Worm (Caenorhabditis elegans) whole organism, L4/young adult: ENCODE measurements around the gene sra-37.

Experiments used
- W03F9.2 ChIP-seq: fragments of 150-350 bp; optimal IDR thresholded peaks from 2 replicates; lab custom pipeline; 2014; ENCODE audit warnings: missing biosample characterization, missing genetic modification characterization
- dao-5 ChIP-seq: sonication (generic microtip); optimal IDR thresholded peaks from 2 replicates; lab custom pipeline; 2016; ENCODE audit warnings: missing genotype, missing genetic modification characterization, moderate library complexity, missing compliant biosample characterization
- him-1 ChIP-seq: sonication (generic microtip); optimal IDR thresholded peaks from 2 replicates; lab custom pipeline; 2016; ENCODE audit warnings: missing genotype, missing genetic modification reagents, missing genetic modification characterization, missing compliant biosample characterization

Gene sra-37

ce11 chrX:13873324-13873933 lies 19.7 kb downstream of the sra-37 start:
- TF ChIP-seq W03F9.2 (no peak), him-1 (tag; lab: Kevin White, UChicago) (no peak), dao-5 (tag; lab: Kevin White, UChicago) (no peak)

- no peak for TF ChIP-seq him-1 (tag; lab: Kevin White, UChicago)
- TF ChIP-seq W03F9.2: no peak
- TF ChIP-seq dao-5 (tag; lab: Kevin White, UChicago): no peak
These were observed 22.0 kb downstream of the sra-37 start for ce11 chrX:13871110-13871509.

- TF ChIP-seq dao-5 (tag; lab: Kevin White, UChicago): no peak
These were observed 29.0 kb downstream of the sra-37 start, which contains the start of gene M03B6.3 for ce11 chrX:13864191-13864590. Gene M03B6.3, minus strand, starts transcription at chrX:13864292.

ce11 chrX:13858693-13859092 lies 34.5 kb downstream of the sra-37 start, which contains the start of gene M03B6.4:
Gene M03B6.4, plus strand, starts transcription at chrX:13858841.
- TF ChIP-seq W03F9.2 (no peak), him-1 (tag; lab: Kevin White, UChicago) (no peak), dao-5 (tag; lab: Kevin White, UChicago) (no peak)

DNA sequence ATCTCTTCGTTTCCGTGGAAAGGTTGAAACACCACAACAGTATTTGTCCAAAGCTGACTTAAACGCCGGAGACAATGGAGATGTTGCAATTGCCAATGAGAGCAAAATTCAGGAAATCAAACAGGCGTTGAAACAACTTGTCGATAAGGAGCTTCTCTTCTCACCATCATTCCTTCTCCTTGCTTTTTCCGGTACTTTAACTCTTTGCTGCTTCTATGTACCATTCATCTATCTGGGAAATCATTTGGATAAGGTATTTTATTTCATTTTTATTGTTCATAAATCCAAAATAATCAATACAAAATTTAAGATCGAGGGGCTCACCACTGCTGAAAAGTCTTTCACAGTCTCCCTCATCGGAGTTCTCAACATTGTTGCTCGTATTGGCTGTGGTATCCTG lies 37.2 kb downstream of the sra-37 start:
- TF ChIP-seq W03F9.2 (no peak), him-1 (tag; lab: Kevin White, UChicago) (no peak), dao-5 (tag; lab: Kevin White, UChicago) (no peak)

- TF ChIP-seq dao-5 (tag; lab: Kevin White, UChicago) (no peak), him-1 (tag; lab: Kevin White, UChicago) (no peak), W03F9.2 (no peak)
These were observed 40.5 kb downstream of the sra-37 start, which contains the start of gene mct-3 for ce11 chrX:13852606-13853005. Gene mct-3, plus strand, starts transcription at chrX:13852906.

ce11 chrX:13851590-13851989 lies 41.6 kb downstream of the sra-37 start:
- no peak for TF ChIP-seq dao-5 (tag; lab: Kevin White, UChicago)
- no peak for TF ChIP-seq W03F9.2
- no peak for TF ChIP-seq him-1 (tag; lab: Kevin White, UChicago)

ce11 chrX:13850359-13850758 lies 42.8 kb downstream of the sra-37 start:
- TF ChIP-seq W03F9.2: no peak
- no peak for TF ChIP-seq him-1 (tag; lab: Kevin White, UChicago)
- no peak for TF ChIP-seq dao-5 (tag; lab: Kevin White, UChicago)

DNA sequence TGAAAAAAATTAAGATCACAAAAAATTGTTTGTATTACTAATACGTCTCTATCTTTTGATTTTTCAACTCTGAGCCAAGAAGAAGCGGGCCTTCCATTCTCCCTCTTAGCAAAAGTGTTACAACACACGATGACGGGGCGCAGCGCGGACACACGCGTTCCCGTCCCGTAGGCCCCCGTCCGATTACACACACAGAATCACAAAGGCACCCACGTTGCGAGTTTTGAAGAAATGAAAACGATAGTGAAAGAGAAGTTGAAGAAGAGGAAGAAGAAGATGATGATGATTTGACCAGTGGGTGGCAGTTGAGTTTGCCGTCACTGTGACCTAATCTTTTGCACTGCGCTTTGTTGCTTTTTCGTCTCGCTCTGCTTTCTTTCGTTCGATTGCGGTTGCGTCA lies 47.1 kb downstream of the sra-37 start:
- TF ChIP-seq him-1 (tag; lab: Kevin White, UChicago) (no peak), W03F9.2 (no peak), dao-5 (tag; lab: Kevin White, UChicago) (no peak)

DNA sequence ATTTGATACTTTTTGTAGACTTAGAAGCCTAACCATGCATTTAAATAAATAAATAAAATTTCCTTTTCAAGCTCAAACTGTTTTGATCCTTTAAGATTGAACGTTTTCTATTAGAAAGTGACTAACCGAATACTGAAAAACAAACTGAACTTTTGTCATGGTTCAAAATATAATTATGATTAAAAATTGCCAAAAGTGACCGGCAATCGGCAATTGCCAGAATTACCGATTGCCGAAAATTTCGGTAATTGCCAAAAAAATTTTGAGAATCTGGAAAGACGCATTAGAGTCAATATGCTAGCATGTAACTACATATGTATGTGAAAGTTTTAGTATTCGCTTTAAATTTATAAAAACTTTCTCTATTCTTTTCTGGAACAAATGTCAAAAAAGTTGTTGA lies 49.5 kb downstream of the sra-37 start, which contains the start of gene M03B6.5:
Gene M03B6.5, plus strand, starts transcription at position 301 of the 400 bp plus-strand sequence.
- no peak for TF ChIP-seq dao-5 (tag; lab: Kevin White, UChicago)

DNA sequence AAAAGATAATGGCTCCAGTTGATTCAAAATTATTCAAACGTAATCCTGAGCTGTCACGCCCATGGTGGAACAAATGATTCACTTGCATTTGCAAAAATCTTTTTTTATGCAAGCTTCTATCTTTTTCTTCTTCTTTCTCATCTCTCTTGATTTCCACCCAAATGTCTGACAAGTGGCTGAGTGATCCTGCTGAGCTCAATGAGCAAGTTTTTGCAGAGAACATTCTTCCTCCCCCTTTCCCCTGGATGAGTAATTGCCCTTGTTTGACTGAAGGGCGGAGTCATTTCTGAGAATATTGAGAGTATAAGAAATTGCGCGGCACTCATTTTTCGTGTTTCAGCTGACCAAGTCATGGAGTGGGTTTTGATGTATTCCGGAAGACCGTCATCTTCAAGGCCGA lies 51.9 kb downstream of the sra-37 start, which contains the start of gene M03B6.1:
Gene M03B6.1, plus strand, starts transcription at position 334 of the 400 bp plus-strand sequence.
- TF ChIP-seq dao-5 (tag; lab: Kevin White, UChicago) (no peak), him-1 (tag; lab: Kevin White, UChicago) (no peak), W03F9.2 (no peak)
